Fruit fly (Drosophila melanogaster) whole organism, pupa: Measurements from ENCODE around the gene sa.

Experiments
- CG9948 ChIP-seq: fragments of 200-800 bp; sonication (Bioruptor generic); optimal IDR thresholded peaks from 2 replicates; lab custom pipeline; 2018; ENCODE audit warnings: missing biosample characterization, mild to moderate bottlenecking, missing genetic modification characterization, moderate library complexity
- Ets98B ChIP-seq: fragments of 200-800 bp; sonication (Bioruptor generic); IDR thresholded peaks from 2 replicates; pipeline ENCODE4 v1.3.6; 2022; ENCODE audit warnings: missing biosample characterization, missing genetic modification characterization
- rn ChIP-seq: fragments of 200-800 bp; sonication (Bioruptor generic); IDR thresholded peaks from 2 replicates; pipeline ENCODE4 v1.3.6; 2022; ENCODE audit warnings: missing biosample characterization, missing genetic modification characterization

dm6 chr3L:21359879-21360278 lies 46.7 kb downstream of the sa start, which contains the start of gene CG32440:
- no peak for TF ChIP-seq CG9948 (tag; lab: Kevin White, UChicago)
- no peak for TF ChIP-seq rn (GFP tag; lab: Robert Waterston, UW)
- TF ChIP-seq Ets98B (GFP tag; lab: Robert Waterston, UW) = no peak
